Worm (Caenorhabditis elegans) whole organism, late embryonic: Measurements from ENCODE around the gene col-143.

Experiments used
- C08G9.2 ChIP-seq: sonication (generic microtip); optimal IDR thresholded peaks from 2 replicates; lab custom pipeline; 2016; ENCODE audit warnings: mild to moderate bottlenecking, missing genetic modification characterization, moderate library complexity, missing compliant biosample characterization
- K02D7.2 ChIP-seq: sonication (generic microtip); optimal IDR thresholded peaks from 2 replicates; lab custom pipeline; 2017; ENCODE audit warnings: mild to moderate bottlenecking, missing genetic modification characterization, missing compliant biosample characterization
- K09A11.1 ChIP-seq: sonication (generic microtip); optimal IDR thresholded peaks from 2 replicates; lab custom pipeline; 2017; ENCODE audit warnings: antibody characterized with exemption, mild to moderate bottlenecking, missing genetic modification characterization, missing compliant biosample characterization; ENCODE audit not compliant: insufficient read depth
- T23F11.4 ChIP-seq: fragments of 200-800 bp; sonication (Bioruptor generic); optimal IDR thresholded peaks from 2 replicates; lab custom pipeline; 2018; ENCODE audit warnings: mild to moderate bottlenecking, missing genetic modification characterization, missing compliant biosample characterization
- Y22D7AL.16 ChIP-seq: sonication (generic microtip); optimal IDR thresholded peaks from 2 replicates; lab custom pipeline; 2016; ENCODE audit warnings: missing genetic modification characterization, missing compliant biosample characterization
- ceh-2 ChIP-seq: sonication (generic microtip); optimal IDR thresholded peaks from 2 replicates; lab custom pipeline; 2016; ENCODE audit warnings: missing genotype, missing genetic modification characterization, missing compliant biosample characterization
- ceh-22 ChIP-seq: sonication (generic microtip); optimal IDR thresholded peaks from 2 replicates; lab custom pipeline; 2017; ENCODE audit warnings: missing biosample characterization, missing genetic modification characterization
- ceh-31 ChIP-seq: sonication (generic microtip); optimal IDR thresholded peaks from 2 replicates; lab custom pipeline; 2016; ENCODE audit warnings: missing genetic modification characterization, missing compliant biosample characterization
- ceh-6 ChIP-seq: fragments of 200-800 bp; sonication (Bioruptor generic); optimal IDR thresholded peaks from 2 replicates; lab custom pipeline; 2018; ENCODE audit warnings: mild to moderate bottlenecking, missing genetic modification characterization, missing compliant biosample characterization
- ceh-9 ChIP-seq: sonication (generic microtip); optimal IDR thresholded peaks from 2 replicates; lab custom pipeline; 2016; ENCODE audit warnings: mild to moderate bottlenecking, missing genetic modification characterization, inconsistent platforms, missing compliant biosample characterization
- che-1 ChIP-seq: sonication (generic microtip); optimal IDR thresholded peaks from 2 replicates; lab custom pipeline; 2016; ENCODE audit warnings: mild to moderate bottlenecking, missing genetic modification characterization, missing compliant biosample characterization
- eyg-1 ChIP-seq: sonication (generic microtip); optimal IDR thresholded peaks from 2 replicates; lab custom pipeline; 2016; ENCODE audit warnings: missing genotype, missing genetic modification characterization, missing compliant biosample characterization
- fkh-10 ChIP-seq: fragments of 150-350 bp; optimal IDR thresholded peaks from 2 replicates; lab custom pipeline; 2014; ENCODE audit warnings: missing biosample characterization, missing genetic modification reagents, missing genetic modification characterization
- gmeb-2 ChIP-seq: sonication (generic microtip); optimal IDR thresholded peaks from 2 replicates; lab custom pipeline; 2016; ENCODE audit warnings: missing genetic modification characterization, inconsistent platforms, missing compliant biosample characterization
- hlh-13 ChIP-seq: fragments of 200-800 bp; sonication (Bioruptor generic); optimal IDR thresholded peaks from 2 replicates; lab custom pipeline; 2018; ENCODE audit warnings: mild to moderate bottlenecking, missing genetic modification characterization, missing compliant biosample characterization
- hlh-15 ChIP-seq: sonication (generic microtip); optimal IDR thresholded peaks from 2 replicates; lab custom pipeline; 2016; ENCODE audit warnings: missing genetic modification characterization, missing compliant biosample characterization
- hlh-30 ChIP-seq: sonication (generic microtip); optimal IDR thresholded peaks from 2 replicates; lab custom pipeline; 2017; ENCODE audit warnings: antibody characterized with exemption, missing genetic modification characterization, missing compliant biosample characterization; ENCODE audit not compliant: insufficient read depth
- hlh-8 ChIP-seq: sonication (generic microtip); optimal IDR thresholded peaks from 2 replicates; lab custom pipeline; 2016; ENCODE audit warnings: missing genotype, missing genetic modification characterization, missing compliant biosample characterization
- lim-6 ChIP-seq: sonication (generic microtip); optimal IDR thresholded peaks from 2 replicates; lab custom pipeline; 2016; ENCODE audit warnings: missing genetic modification characterization, missing compliant biosample characterization
- lin-11 ChIP-seq: fragments of 200-800 bp; sonication (Bioruptor generic); optimal IDR thresholded peaks from 2 replicates; lab custom pipeline; 2018; ENCODE audit warnings: mild to moderate bottlenecking, missing genetic modification characterization, missing compliant biosample characterization
- madf-2 ChIP-seq: sonication (generic microtip); optimal IDR thresholded peaks from 2 replicates; lab custom pipeline; 2017; ENCODE audit warnings: missing genetic modification characterization, missing compliant biosample characterization
- nfya-1 ChIP-seq: sonication (generic microtip); optimal IDR thresholded peaks from 2 replicates; lab custom pipeline; 2017; ENCODE audit warnings: missing genetic modification characterization, mild to moderate bottlenecking, missing compliant biosample characterization, antibody characterized with exemption, moderate library complexity
- nhr-11 ChIP-seq: fragments of 150-350 bp; optimal IDR thresholded peaks from 2 replicates; lab custom pipeline; 2014; ENCODE audit warnings: missing biosample characterization, missing genetic modification characterization
- odd-2 ChIP-seq: sonication (generic microtip); optimal IDR thresholded peaks from 2 replicates; lab custom pipeline; 2017; ENCODE audit warnings: antibody characterized with exemption, mild to moderate bottlenecking, missing genetic modification characterization, missing compliant biosample characterization
- pat-9 ChIP-seq: fragments of 200-800 bp; sonication (Bioruptor generic); optimal IDR thresholded peaks from 2 replicates; lab custom pipeline; 2018; ENCODE audit warnings: mild to moderate bottlenecking, missing genetic modification characterization, moderate library complexity, missing compliant biosample characterization
- pqm-1 ChIP-seq: sonication (generic microtip); optimal IDR thresholded peaks from 2 replicates; lab custom pipeline; 2016; ENCODE audit warnings: missing genetic modification characterization, missing compliant biosample characterization
- sox-2 ChIP-seq: fragments of 200-800 bp; sonication (Bioruptor generic); IDR thresholded peaks from 2 replicates; pipeline ENCODE4 v1.3.6; 2022; ENCODE audit warnings: missing genetic modification reagents, missing genetic modification characterization, missing compliant biosample characterization
- sox-4 ChIP-seq: sonication (generic microtip); optimal IDR thresholded peaks from 2 replicates; lab custom pipeline; 2017; ENCODE audit warnings: mild to moderate bottlenecking, missing genetic modification characterization, inconsistent platforms, missing compliant biosample characterization
- tbx-2 ChIP-seq: sonication (generic microtip); optimal IDR thresholded peaks from 2 replicates; lab custom pipeline; 2016; ENCODE audit warnings: missing genetic modification characterization, missing compliant biosample characterization
- tbx-7 ChIP-seq: sonication (generic microtip); optimal IDR thresholded peaks from 2 replicates; lab custom pipeline; 2016; ENCODE audit warnings: missing genotype, missing genetic modification characterization, missing compliant biosample characterization
- unc-42 ChIP-seq: sonication (generic microtip); optimal IDR thresholded peaks from 2 replicates; lab custom pipeline; 2016; ENCODE audit warnings: missing genotype, missing genetic modification characterization, missing compliant biosample characterization
- unc-55 ChIP-seq: sonication (generic microtip); optimal IDR thresholded peaks from 2 replicates; lab custom pipeline; 2017; ENCODE audit warnings: missing biosample characterization, missing genetic modification reagents, missing genetic modification characterization
- zip-5 ChIP-seq: sonication (generic microtip); optimal IDR thresholded peaks from 2 replicates; lab custom pipeline; 2016; ENCODE audit warnings: missing genetic modification characterization, missing compliant biosample characterization

The col-143 gene

DNA sequence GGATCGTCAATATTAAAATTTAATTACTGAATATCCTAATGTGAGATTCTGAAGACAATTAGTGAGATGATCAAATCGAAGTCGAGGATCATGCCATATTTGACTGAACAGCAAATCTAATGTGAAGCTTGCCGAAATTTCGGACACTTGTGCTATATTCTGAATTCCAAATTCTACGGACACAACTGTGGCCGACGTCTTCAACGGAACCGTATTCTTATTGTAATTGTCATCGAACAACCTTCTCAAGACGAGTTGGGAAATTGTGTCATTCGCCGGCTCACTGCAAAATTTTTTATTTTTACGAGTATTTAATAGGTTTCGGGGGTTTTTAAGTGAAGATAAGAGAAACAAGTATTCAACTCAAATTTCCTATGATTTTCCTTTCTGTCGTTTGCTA is 7.0 kb downstream of the col-143 start, which contains the start of gene T15B7.1:
Gene T15B7.1, plus strand, starts transcription at position 301 of the 400 bp plus-strand sequence.
- TF ChIP-seq sox-4 (tag; lab: Kevin White, UChicago) (no peak), madf-2 (tag; lab: Kevin White, UChicago) (no peak), lin-11 (tag; lab: Kevin White, UChicago) (no peak), ceh-31 (no peak), unc-42 (tag; lab: Kevin White, UChicago) (no peak), ceh-9 (tag; lab: Kevin White, UChicago) (no peak), nhr-11 (tag; lab: Kevin White, UChicago) (no peak), pqm-1 (no peak), che-1 (tag; lab: Kevin White, UChicago) (no peak), C08G9.2 (tag; lab: Kevin White, UChicago) (no peak)
- TF ChIP-seq, all 69 proteins: peak for 0

DNA sequence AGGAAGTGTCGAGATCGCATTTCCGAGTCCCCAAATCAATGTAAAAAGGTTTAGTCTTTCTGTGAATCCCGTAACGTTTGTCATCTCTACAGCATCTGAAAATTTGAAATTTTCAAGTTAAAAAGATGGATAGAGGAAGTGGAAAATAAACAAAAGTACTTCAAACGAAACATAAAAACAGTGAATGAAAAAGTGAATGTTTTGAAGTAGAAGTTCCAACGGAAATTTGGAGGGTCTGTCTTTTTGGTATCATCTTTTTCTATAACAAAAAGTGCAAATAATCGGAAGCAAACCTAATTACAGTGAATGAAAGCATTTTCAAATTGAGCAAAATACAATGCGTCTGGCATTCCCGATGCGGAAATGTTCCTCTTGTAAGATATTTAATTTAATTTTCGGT is 11.1 kb downstream of the col-143 start, which contains the start of gene lgc-54:
Gene lgc-54, minus strand, starts transcription at position 101 of the 400 bp plus-strand sequence.
- no peak for TF ChIP-seq sox-4 (tag; lab: Kevin White, UChicago)
- no peak for TF ChIP-seq hlh-15
- no peak for TF ChIP-seq ceh-6 (GFP tag; lab: Kevin White, UChicago)
- TF ChIP-seq C08G9.2 (tag; lab: Kevin White, UChicago) = no peak
- no peak for TF ChIP-seq hlh-30 (tag; lab: Kevin White, UChicago)
- TF ChIP-seq ceh-31 = no peak
- TF ChIP-seq, all 69 proteins: peak for 0

DNA sequence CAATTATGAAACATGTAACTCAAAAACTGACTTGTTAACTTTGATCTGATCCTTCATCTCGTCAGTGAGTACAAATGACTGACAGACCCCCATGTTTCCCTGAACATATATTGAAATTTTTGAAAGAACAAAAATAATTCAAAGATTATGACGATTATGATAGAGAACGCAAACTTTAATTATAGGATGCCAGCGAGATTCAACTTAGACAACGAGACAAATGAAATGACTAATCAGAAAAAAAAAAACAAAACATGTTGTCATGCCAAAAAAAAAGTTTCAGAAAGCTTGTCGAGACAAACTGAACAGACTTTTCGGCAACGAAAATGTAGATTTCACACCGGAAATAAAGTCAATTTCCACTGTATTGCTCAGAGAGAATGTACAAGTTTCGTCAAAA is 19.3 kb downstream of the col-143 start, which contains the start of gene gpa-10:
Gene gpa-10, minus strand, starts transcription at position 101 of the 400 bp plus-strand sequence.
- no peak for TF ChIP-seq tbx-2 (tag; lab: Kevin White, UChicago)
- TF ChIP-seq sox-2 = no peak
- no peak for TF ChIP-seq K02D7.2 (tag; lab: Kevin White, UChicago)
- no peak for TF ChIP-seq K09A11.1
- no peak for TF ChIP-seq ceh-31
- TF ChIP-seq zip-5 (tag; lab: Kevin White, UChicago) = no peak
- no peak for TF ChIP-seq odd-2 (tag; lab: Kevin White, UChicago)
- no peak for TF ChIP-seq nhr-11 (tag; lab: Kevin White, UChicago)
- TF ChIP-seq ceh-22 (tag; lab: Kevin White, UChicago) = no peak
- no peak for TF ChIP-seq T23F11.4 (GFP tag; lab: Kevin White, UChicago)
- no peak for TF ChIP-seq nfya-1 (tag; lab: Kevin White, UChicago)
- TF ChIP-seq Y22D7AL.16 (tag; lab: Kevin White, UChicago) = no peak
- no peak for TF ChIP-seq lin-11 (tag; lab: Kevin White, UChicago)
- TF ChIP-seq gmeb-2 (tag; lab: Kevin White, UChicago) = no peak
- TF ChIP-seq hlh-8 (tag; lab: Kevin White, UChicago) = no peak
- TF ChIP-seq unc-55 (GFP tag; lab: Kevin White, UChicago) = no peak
- no peak for TF ChIP-seq pqm-1
- TF ChIP-seq ceh-2 (tag; lab: Kevin White, UChicago) = no peak
- no peak for TF ChIP-seq eyg-1 (tag; lab: Kevin White, UChicago)
- no peak for TF ChIP-seq fkh-10 (GFP tag; lab: Kevin White, UChicago)
- TF ChIP-seq, all 69 proteins: peak for 0

DNA sequence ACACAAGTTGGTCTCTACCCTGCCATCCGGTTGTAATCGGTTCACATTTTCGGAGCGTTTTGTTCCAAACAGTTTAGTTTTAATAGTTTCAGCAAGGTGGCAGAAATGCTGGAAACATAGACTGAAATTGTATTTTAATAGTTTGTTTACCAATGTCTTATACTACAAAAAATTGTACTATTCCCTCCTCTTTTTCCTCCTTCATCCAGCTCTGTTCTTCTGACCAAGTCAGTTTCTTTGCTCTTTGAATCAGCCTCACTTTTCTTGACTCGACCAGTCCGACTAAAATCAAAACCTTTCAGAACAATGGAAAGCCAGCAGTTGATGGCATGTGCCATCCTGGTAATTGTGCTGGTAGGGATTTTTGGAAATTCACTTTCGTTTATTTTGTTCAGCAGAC is 34.6 kb downstream of the col-143 start, which contains the start of gene frpr-18:
Gene frpr-18, plus strand, starts transcription at position 301 of the 400 bp plus-strand sequence.
- no peak for TF ChIP-seq pqm-1
- TF ChIP-seq pat-9 (tag; lab: Kevin White, UChicago) = no peak
- no peak for TF ChIP-seq K02D7.2 (tag; lab: Kevin White, UChicago)
- no peak for TF ChIP-seq fkh-10 (GFP tag; lab: Kevin White, UChicago)
- no peak for TF ChIP-seq nfya-1 (tag; lab: Kevin White, UChicago)
- TF ChIP-seq tbx-7 = no peak
- TF ChIP-seq hlh-13 = no peak
- no peak for TF ChIP-seq madf-2 (tag; lab: Kevin White, UChicago)
- no peak for TF ChIP-seq lim-6 (tag; lab: Kevin White, UChicago)
- TF ChIP-seq odd-2 (tag; lab: Kevin White, UChicago) = no peak
- TF ChIP-seq ceh-31 = no peak
